Fruit fly (Drosophila melanogaster) S2 (cell line): ENCODE measurements around the gene CG32032.

Experiments used
- CG8478 ChIP-seq: fragments of >200 bp; optimal IDR thresholded peaks from 2 replicates; lab custom pipeline; 2018
- CTCF ChIP-seq, 2 experiments: fragments of >200 bp; optimal IDR thresholded peaks; 2 replicates each; lab custom pipeline; 2018

dm6 chr3L:9115654-9116053, 22.8 kb downstream of the CG32032 start:
- TF ChIP-seq CTCF (optimal IDR thresholded peaks at IDR 0.05; lab: Kevin White, UChicago) (no peak), CG8478 (lab: Kevin White, UChicago) (no peak)
